Worm (Caenorhabditis elegans): ENCODE measurements around the gene F28H7.7.

DNA sequence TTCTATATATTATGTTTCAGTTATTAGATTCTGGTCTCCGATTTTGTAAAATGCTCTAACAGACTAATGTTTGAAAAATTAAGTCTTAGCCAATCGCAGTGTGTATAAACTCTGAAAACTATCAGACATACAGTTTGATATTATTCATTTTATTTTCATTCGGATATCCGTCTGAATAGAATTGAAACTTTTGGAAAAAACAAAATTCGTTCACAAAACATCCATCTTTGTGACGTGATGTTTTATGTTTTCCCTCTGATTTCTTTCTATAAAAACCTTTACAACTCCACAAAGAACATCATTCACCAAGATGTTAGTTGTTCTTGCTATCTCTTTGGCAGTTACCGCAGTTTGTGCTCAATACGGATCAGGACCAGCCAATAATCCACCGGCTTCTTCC, 39.5 kb upstream of the F28H7.7 start, which contains the start of gene ule-3:
- TF ChIP-seq mdl-1 (tag; optimal IDR thresholded peaks at IDR 0.05) (no peak), nhr-90 (tag; optimal IDR thresholded peaks at IDR 0.05; ENCODE audit: poor library complexity) (no peak), ztf-4 (tag; optimal IDR thresholded peaks at IDR 0.05) (no peak)

Data from whole organism, L1 larva.